Worm (Caenorhabditis elegans) whole organism, L1 larva: ENCODE data around the gene Y42H9AR.4.
A peak's percentile ranks its signal among the peaks of the same experiment; 100 is the strongest.

Experiments
- C04F5.9 ChIP-seq: sonication (generic microtip); optimal IDR thresholded peaks from 2 replicates; lab custom pipeline; 2016; ENCODE audit warnings: missing genetic modification characterization, missing compliant biosample characterization
- C16A3.4 ChIP-seq: fragments of 150-350 bp; optimal IDR thresholded peaks from 2 replicates; lab custom pipeline; 2014; ENCODE audit warnings: missing biosample characterization, missing genetic modification characterization
- F16B12.6 ChIP-seq: fragments of 150-350 bp; optimal IDR thresholded peaks from 2 replicates; lab custom pipeline; 2014; ENCODE audit warnings: missing biosample characterization, missing genetic modification characterization
- aha-1 ChIP-seq: fragments of 150-350 bp; optimal IDR thresholded peaks from 2 replicates; lab custom pipeline; 2014; ENCODE audit warnings: missing biosample characterization, missing genetic modification characterization
- blmp-1 ChIP-seq: fragments of 150-350 bp; optimal IDR thresholded peaks from 2 replicates; lab custom pipeline; 2014; ENCODE audit warnings: missing biosample characterization, missing genetic modification characterization
- ceh-88 ChIP-seq: fragments of 200-800 bp; sonication (Bioruptor generic); IDR thresholded peaks from 2 replicates; pipeline ENCODE4 v1.3.6; 2022; ENCODE audit warnings: missing genetic modification characterization, missing compliant biosample characterization
- ceh-90 ChIP-seq: sonication (generic microtip); optimal IDR thresholded peaks from 2 replicates; lab custom pipeline; 2016; ENCODE audit warnings: missing genetic modification characterization, missing compliant biosample characterization
- dsc-1 ChIP-seq: sonication (generic microtip); optimal IDR thresholded peaks from 2 replicates; lab custom pipeline; 2016; ENCODE audit warnings: mild to moderate bottlenecking, missing genetic modification characterization, missing compliant biosample characterization
- efl-3 ChIP-seq: fragments of 200-800 bp; sonication (Bioruptor generic); optimal IDR thresholded peaks from 2 replicates; lab custom pipeline; 2018; ENCODE audit warnings: mild to moderate bottlenecking, missing genetic modification characterization, missing compliant biosample characterization
- egl-13 ChIP-seq: sonication (generic microtip); optimal IDR thresholded peaks from 2 replicates; lab custom pipeline; 2016; ENCODE audit warnings: missing genotype, missing genetic modification reagents, missing genetic modification characterization, missing compliant biosample characterization
- elt-2 ChIP-seq: sonication (generic microtip); optimal IDR thresholded peaks from 2 replicates; lab custom pipeline; 2016; ENCODE audit warnings: missing genetic modification characterization, mild to moderate bottlenecking, inconsistent platforms, missing compliant biosample characterization, missing genetic modification reagents
- elt-3 ChIP-seq, 6 experiments: fragments of 150-350 bp in 1 of 6; sonication (generic microtip); optimal IDR thresholded peaks; 2 replicates each; lab custom pipeline; 2017 to 2018; ENCODE audit warnings: missing biosample characterization in 6 of 6, missing genetic modification characterization in 6 of 6, inconsistent platforms in 1 of 6
- ets-5 ChIP-seq: fragments of 200-800 bp; sonication (Bioruptor generic); IDR thresholded peaks from 2 replicates; pipeline ENCODE4 v1.3.6; 2022; ENCODE audit warnings: missing genetic modification characterization, missing compliant biosample characterization
- fkh-4 ChIP-seq: sonication (generic microtip); optimal IDR thresholded peaks from 2 replicates; lab custom pipeline; 2016; ENCODE audit warnings: missing compliant biosample characterization, missing genetic modification characterization, borderline replicate concordance
- fos-1 ChIP-seq: fragments of 150-350 bp; optimal IDR thresholded peaks from 2 replicates; lab custom pipeline; 2014; ENCODE audit warnings: missing biosample characterization, missing genetic modification characterization
- hlh-17 ChIP-seq: fragments of 200-800 bp; sonication (Bioruptor generic); optimal IDR thresholded peaks from 2 replicates; lab custom pipeline; 2018; ENCODE audit warnings: missing genetic modification characterization, mild to moderate bottlenecking, missing compliant biosample characterization, moderate library complexity, borderline replicate concordance
- hlh-4 ChIP-seq: sonication (generic microtip); optimal IDR thresholded peaks from 2 replicates; lab custom pipeline; 2016; ENCODE audit warnings: mild to moderate bottlenecking, missing genetic modification characterization, missing compliant biosample characterization
- hpl-2 ChIP-seq: fragments of 150-350 bp; optimal IDR thresholded peaks from 2 replicates; lab custom pipeline; 2014; ENCODE audit warnings: missing biosample characterization, missing genetic modification reagents, missing genetic modification characterization
- jun-1 ChIP-seq: fragments of 150-350 bp; optimal IDR thresholded peaks from 2 replicates; lab custom pipeline; 2014; ENCODE audit warnings: missing biosample characterization, missing genetic modification reagents, missing genetic modification characterization
- lin-14 ChIP-seq: fragments of 200-800 bp; sonication (Bioruptor generic); optimal IDR thresholded peaks from 2 replicates; lab custom pipeline; 2018; ENCODE audit warnings: mild to moderate bottlenecking, missing genetic modification characterization, moderate library complexity, missing compliant biosample characterization
- lin-35 ChIP-seq, 2 experiments: fragments of 150-350 bp; optimal IDR thresholded peaks; 2 replicates each; lab custom pipeline; 2014; ENCODE audit warnings: missing biosample characterization in 2 of 2, missing genetic modification characterization in 2 of 2, missing genetic modification reagents in 2 of 2
- mep-1 ChIP-seq: fragments of 150-350 bp; optimal IDR thresholded peaks from 2 replicates; lab custom pipeline; 2014; ENCODE audit warnings: missing biosample characterization, missing genetic modification characterization
- nhr-11 ChIP-seq: fragments of 150-350 bp; optimal IDR thresholded peaks from 2 replicates; lab custom pipeline; 2014; ENCODE audit warnings: missing biosample characterization, missing genetic modification characterization
- nhr-20 ChIP-seq: sonication (generic microtip); optimal IDR thresholded peaks from 2 replicates; lab custom pipeline; 2016; ENCODE audit warnings: mild to moderate bottlenecking, missing genetic modification characterization, missing compliant biosample characterization
- nhr-47 ChIP-seq: sonication (generic microtip); optimal IDR thresholded peaks from 2 replicates; lab custom pipeline; 2016; ENCODE audit warnings: mild to moderate bottlenecking, missing genetic modification characterization, moderate library complexity, missing compliant biosample characterization
- nhr-71 ChIP-seq: sonication (generic microtip); optimal IDR thresholded peaks from 2 replicates; lab custom pipeline; 2016; ENCODE audit warnings: mild to moderate bottlenecking, missing genetic modification characterization, moderate library complexity, missing compliant biosample characterization
- nhr-84 ChIP-seq: sonication (generic microtip); optimal IDR thresholded peaks from 2 replicates; lab custom pipeline; 2017; ENCODE audit warnings: missing biosample characterization, missing genetic modification characterization
- nhr-85 ChIP-seq: sonication (generic microtip); peaks from one replicate; lab custom pipeline; 2016; ENCODE audit warnings: missing genetic modification characterization, inconsistent platforms, missing compliant biosample characterization
- nhr-90 ChIP-seq: sonication (generic microtip); optimal IDR thresholded peaks from 2 replicates; lab custom pipeline; 2016; ENCODE audit warnings: mild to moderate bottlenecking, missing genetic modification characterization, missing compliant biosample characterization; ENCODE audit not compliant: poor library complexity
- pag-3 ChIP-seq: sonication (generic microtip); optimal IDR thresholded peaks from 2 replicates; lab custom pipeline; 2017; ENCODE audit warnings: missing genetic modification characterization, mild to moderate bottlenecking, missing compliant biosample characterization, antibody characterized with exemption, borderline replicate concordance; ENCODE audit not compliant: insufficient read depth
- pqm-1 ChIP-seq: sonication (generic microtip); optimal IDR thresholded peaks from 3 replicates; lab custom pipeline; 2017; ENCODE audit warnings: missing biosample characterization, missing genetic modification characterization
- snpc-4 ChIP-seq: fragments of 150-350 bp; optimal IDR thresholded peaks from 2 replicates; lab custom pipeline; 2014; ENCODE audit warnings: missing biosample characterization, missing genetic modification characterization
- snu-23 ChIP-seq: sonication (generic microtip); optimal IDR thresholded peaks from 2 replicates; lab custom pipeline; 2016; ENCODE audit warnings: missing genetic modification characterization, missing compliant biosample characterization
- sox-4 ChIP-seq: sonication (generic microtip); optimal IDR thresholded peaks from 2 replicates; lab custom pipeline; 2016; ENCODE audit warnings: missing genetic modification characterization, missing compliant biosample characterization
- sptf-1 ChIP-seq: fragments of 150-350 bp; optimal IDR thresholded peaks from 2 replicates; lab custom pipeline; 2014; ENCODE audit warnings: missing biosample characterization, missing genetic modification characterization
- sup-37 ChIP-seq: fragments of 200-800 bp; sonication (Bioruptor generic); optimal IDR thresholded peaks from 2 replicates; lab custom pipeline; 2018; ENCODE audit warnings: mild to moderate bottlenecking, missing genetic modification characterization, missing compliant biosample characterization
- tbx-2 ChIP-seq: sonication (generic microtip); optimal IDR thresholded peaks from 2 replicates; lab custom pipeline; 2016; ENCODE audit warnings: missing genetic modification characterization, missing compliant biosample characterization
- unc-130 ChIP-seq: fragments of 150-350 bp; optimal IDR thresholded peaks from 2 replicates; lab custom pipeline; 2017; ENCODE audit warnings: missing biosample characterization, missing genetic modification characterization, inconsistent platforms
- unc-86 ChIP-seq: sonication (generic microtip); optimal IDR thresholded peaks from 2 replicates; lab custom pipeline; 2016; ENCODE audit warnings: missing genetic modification characterization, missing compliant biosample characterization
- vab-15 ChIP-seq: sonication (generic microtip); optimal IDR thresholded peaks from 2 replicates; lab custom pipeline; 2017; ENCODE audit warnings: missing genotype, mild to moderate bottlenecking, missing genetic modification characterization, missing compliant biosample characterization
- zag-1 ChIP-seq: fragments of 150-350 bp; optimal IDR thresholded peaks from 2 replicates; lab custom pipeline; 2014; ENCODE audit warnings: missing biosample characterization, missing genetic modification characterization
- zip-4 ChIP-seq: fragments of 200-800 bp; sonication (Bioruptor generic); optimal IDR thresholded peaks from 2 replicates; lab custom pipeline; 2018; ENCODE audit warnings: mild to moderate bottlenecking, missing genetic modification characterization, moderate library complexity, missing compliant biosample characterization

Gene Y42H9AR.4

ce11 chrIV:8107502-8107901, 4.5 kb downstream of the Y42H9AR.4 start, which contains the start of gene rabs-5:
Gene rabs-5 (minus strand): TSS chrIV:8107602.
- no peak for TF ChIP-seq snpc-4 (tag; lab: Kevin White, UChicago)
- no peak for TF ChIP-seq ceh-90 (tag; lab: Kevin White, UChicago)
- no peak for TF ChIP-seq dsc-1 (tag; lab: Kevin White, UChicago)
- no peak for TF ChIP-seq sup-37 (GFP tag; lab: Kevin White, UChicago)
- TF ChIP-seq jun-1: no peak

- TF ChIP-seq mep-1 (tag; lab: Kevin White, UChicago): no peak
- TF ChIP-seq C16A3.4 (tag; lab: Kevin White, UChicago): no peak
- TF ChIP-seq nhr-47 (tag; lab: Kevin White, UChicago): no peak
- TF ChIP-seq unc-130 (tag; lab: Kevin White, UChicago): no peak
- no peak for TF ChIP-seq pqm-1
- TF ChIP-seq zag-1 (tag; lab: Kevin White, UChicago): no peak
- no peak for TF ChIP-seq snu-23 (GFP tag; lab: Kevin White, UChicago)
- TF ChIP-seq zip-4 (GFP tag; lab: Kevin White, UChicago): no peak
- no peak for TF ChIP-seq hlh-17 (GFP tag; lab: Kevin White, UChicago)
- TF ChIP-seq ets-5: no peak
- TF ChIP-seq ceh-88 (GFP tag; lab: Robert Waterston, UW): no peak
- TF ChIP-seq F16B12.6 (tag; lab: Kevin White, UChicago): no peak
- TF ChIP-seq, all 84 proteins: peak for 0
Measured at ce11 chrIV:8105083-8105482, 6.9 kb downstream of the Y42H9AR.4 start.

ce11 chrIV:8103196-8103595, 8.8 kb downstream of the Y42H9AR.4 start:
- TF ChIP-seq sox-4 (tag; lab: Kevin White, UChicago): no peak
- TF ChIP-seq elt-3 (tag; optimal IDR thresholded peaks at IDR 0.05; lab: Kevin White, UChicago): peak in 5 of 6 experiments; percentile 16 to 83 (median 64)
- peak; percentile 0 for TF ChIP-seq snu-23 (GFP tag; lab: Kevin White, UChicago)
- TF ChIP-seq vab-15 (tag; lab: Kevin White, UChicago): no peak
- peak; percentile 12 for TF ChIP-seq nhr-90 (tag; lab: Kevin White, UChicago)
- peak; percentile 86 for TF ChIP-seq nhr-85 (tag; lab: Kevin White, UChicago)
- peak; percentile 26 for TF ChIP-seq lin-14 (GFP tag; lab: Kevin White, UChicago)
- TF ChIP-seq nhr-20: peak; percentile 86
- TF ChIP-seq nhr-71 (tag; lab: Kevin White, UChicago): peak; percentile 43
- TF ChIP-seq lin-35 (GFP tag; optimal IDR thresholded peaks at IDR 0.05; lab: Kevin White, UChicago): peak in 1 of 2 experiments; percentile 21
- TF ChIP-seq nhr-84 (tag; lab: Kevin White, UChicago): no peak
- TF ChIP-seq blmp-1 (tag; lab: Kevin White, UChicago): peak; percentile 34
- peak; percentile 32 for TF ChIP-seq tbx-2 (tag; lab: Kevin White, UChicago)

DNA sequence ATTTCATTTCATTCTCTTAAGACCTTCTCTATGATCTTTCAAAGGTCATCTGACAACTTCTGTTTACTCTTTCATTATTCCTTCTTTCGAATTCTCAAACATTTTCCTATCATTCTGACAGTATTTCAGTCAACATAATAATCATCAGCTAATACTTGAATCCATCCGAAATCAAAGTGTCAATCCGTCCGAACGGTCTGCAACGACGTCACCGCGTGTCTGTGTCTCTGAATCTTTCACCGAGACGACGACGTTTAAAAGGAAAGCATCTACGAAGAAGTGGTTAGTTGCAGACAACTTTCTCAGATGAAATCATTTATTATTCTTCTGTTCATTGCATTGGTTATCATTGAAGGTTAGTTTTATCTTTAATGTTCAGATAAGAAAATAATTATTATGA, 9.8 kb downstream of the Y42H9AR.4 start, which contains the start of gene Y42H9AR.5:
Y42H9AR.5 (plus strand) TSS at position 301 of the 400 bp plus-strand sequence.
- TF ChIP-seq sptf-1 (tag; lab: Kevin White, UChicago) (no peak), egl-13 (no peak), pqm-1 (no peak), fos-1 (tag; lab: Kevin White, UChicago) (no peak), nhr-11 (no peak), jun-1 (no peak), hlh-4 (tag; lab: Kevin White, UChicago) (no peak), unc-86 (tag; lab: Kevin White, UChicago) (no peak), aha-1 (tag; lab: Kevin White, UChicago) (no peak), hpl-2 (GFP tag; lab: Kevin White, UChicago) (no peak), pag-3 (no peak), blmp-1 (tag; lab: Kevin White, UChicago) (no peak), C04F5.9 (no peak), dsc-1 (tag; lab: Kevin White, UChicago) (no peak), elt-2 (tag; lab: Kevin White, UChicago) (no peak), C16A3.4 (tag; lab: Kevin White, UChicago) (no peak), efl-3 (GFP tag; lab: Kevin White, UChicago) (no peak), fkh-4 (tag; lab: Kevin White, UChicago) (no peak)
